Fruit fly (Drosophila melanogaster): ENCODE measurements around the gene AP-2alpha.

AP-2alpha gene

dm6 chr2L:427338-428234, 13.0 kb upstream of the AP-2alpha start:
- TF ChIP-seq CG11617 (GFP tag; optimal IDR thresholded peaks at IDR 0.05) (no peak), tj (GFP tag; optimal IDR thresholded peaks at IDR 0.05) (no peak), pad (GFP tag; optimal IDR thresholded peaks at IDR 0.05) (no peak), CG33017 (tag; optimal IDR thresholded peaks at IDR 0.05) (no peak), toe (GFP tag; optimal IDR thresholded peaks at IDR 0.05) (no peak), Clk (GFP tag; optimal IDR thresholded peaks at IDR 0.05) (no peak), Hr96 (GFP tag; optimal IDR thresholded peaks at IDR 0.05) (no peak), CG14711 (tag; optimal IDR thresholded peaks at IDR 0.05) (no peak), cnc (optimal IDR thresholded peaks at IDR 0.05) (no peak), CG7101 (tag; optimal IDR thresholded peaks at IDR 0.05) (no peak), kay (GFP tag; ENCODE audit: borderline replicate concordance) (no peak), cic (GFP tag; optimal IDR thresholded peaks at IDR 0.05) (no peak), bab1 (GFP tag; optimal IDR thresholded peaks at IDR 0.05) (no peak), Mnt (GFP tag; optimal IDR thresholded peaks at IDR 0.05) (no peak), CG1620 (GFP tag; optimal IDR thresholded peaks at IDR 0.05) (no peak), Crg-1 (GFP tag; optimal IDR thresholded peaks at IDR 0.05) (no peak)

- no peak for TF ChIP-seq CG7101 (tag; optimal IDR thresholded peaks at IDR 0.05)
- TF ChIP-seq kay (GFP tag; ENCODE audit: borderline replicate concordance), result peak; percentile 6
Measured at dm6 chr2L:426449-426848, 11.9 kb upstream of the AP-2alpha start.

dm6 chr2L:425491-425890, 10.9 kb upstream of the AP-2alpha start:
- TF ChIP-seq ovo (GFP tag; optimal IDR thresholded peaks at IDR 0.05) (no peak), Hr96 (GFP tag; optimal IDR thresholded peaks at IDR 0.05) (no peak), CG1620 (GFP tag; optimal IDR thresholded peaks at IDR 0.05) (no peak)

- TF ChIP-seq CG5204 (GFP tag; optimal IDR thresholded peaks at IDR 0.05) (no peak), Mnt (GFP tag; optimal IDR thresholded peaks at IDR 0.05) (no peak), bab1 (GFP tag; optimal IDR thresholded peaks at IDR 0.05) (no peak), Crg-1 (GFP tag; optimal IDR thresholded peaks at IDR 0.05) (no peak), CG11617 (GFP tag; optimal IDR thresholded peaks at IDR 0.05) (no peak), CG12768 (GFP tag; optimal IDR thresholded peaks at IDR 0.05) (no peak), Clk (GFP tag; optimal IDR thresholded peaks at IDR 0.05) (no peak), CG1620 (GFP tag; optimal IDR thresholded peaks at IDR 0.05) (no peak), kay (GFP tag; ENCODE audit: borderline replicate concordance) (no peak), pad (GFP tag; optimal IDR thresholded peaks at IDR 0.05) (no peak), CG14711 (tag; optimal IDR thresholded peaks at IDR 0.05) (no peak), CG7045 (GFP tag; optimal IDR thresholded peaks at IDR 0.05) (no peak), CG7101 (tag; optimal IDR thresholded peaks at IDR 0.05) (no peak), ovo (GFP tag; optimal IDR thresholded peaks at IDR 0.05) (no peak), CG33017 (tag; optimal IDR thresholded peaks at IDR 0.05) (no peak), Hr96 (GFP tag; optimal IDR thresholded peaks at IDR 0.05) (no peak), cic (GFP tag; optimal IDR thresholded peaks at IDR 0.05) (no peak), cnc (optimal IDR thresholded peaks at IDR 0.05) (no peak)
Measured at dm6 chr2L:423160-423559, 8.6 kb upstream of the AP-2alpha start.

- TF ChIP-seq CG7101 (tag; optimal IDR thresholded peaks at IDR 0.05) (no peak), kay (GFP tag; ENCODE audit: borderline replicate concordance) (no peak), CG12768 (GFP tag; optimal IDR thresholded peaks at IDR 0.05) (no peak), bab1 (GFP tag; optimal IDR thresholded peaks at IDR 0.05) (no peak), cnc (optimal IDR thresholded peaks at IDR 0.05) (no peak), Hr96 (GFP tag; optimal IDR thresholded peaks at IDR 0.05) (no peak), Mnt (GFP tag; optimal IDR thresholded peaks at IDR 0.05) (no peak), Clk (GFP tag; optimal IDR thresholded peaks at IDR 0.05) (no peak), CG33017 (tag; optimal IDR thresholded peaks at IDR 0.05) (no peak), CG14711 (tag; optimal IDR thresholded peaks at IDR 0.05) (no peak), CG11617 (GFP tag; optimal IDR thresholded peaks at IDR 0.05) (no peak), CG7045 (GFP tag; optimal IDR thresholded peaks at IDR 0.05) (no peak), tj (GFP tag; optimal IDR thresholded peaks at IDR 0.05) (no peak), Crg-1 (GFP tag; optimal IDR thresholded peaks at IDR 0.05) (no peak), toe (GFP tag; optimal IDR thresholded peaks at IDR 0.05) (no peak), ovo (GFP tag; optimal IDR thresholded peaks at IDR 0.05) (no peak), CG1620 (GFP tag; optimal IDR thresholded peaks at IDR 0.05) (no peak), pad (GFP tag; optimal IDR thresholded peaks at IDR 0.05) (no peak), cic (GFP tag; optimal IDR thresholded peaks at IDR 0.05) (no peak)
Measured at dm6 chr2L:422573-422972, 8.0 kb upstream of the AP-2alpha start, which contains the start of gene BBS8. BBS8 (plus strand) TSS chr2L:422873.

dm6 chr2L:421119-421821, 6.7 kb upstream of the AP-2alpha start, which contains the start of the genes CG11885 and CG13692:
CG11885 (minus strand) TSS chr2L:421450.
CG13692 (plus strand) TSS chr2L:421771.
- no peak for TF ChIP-seq CG7045 (GFP tag; optimal IDR thresholded peaks at IDR 0.05)
- TF ChIP-seq toe (GFP tag; optimal IDR thresholded peaks at IDR 0.05), result no peak
- peak; percentile 41 for TF ChIP-seq pad (GFP tag; optimal IDR thresholded peaks at IDR 0.05)
- peak; percentile 73 for TF ChIP-seq bab1 (GFP tag; optimal IDR thresholded peaks at IDR 0.05)
- TF ChIP-seq CG12768 (GFP tag; optimal IDR thresholded peaks at IDR 0.05), result peak; percentile 21
- peak; percentile 39 for TF ChIP-seq cic (GFP tag; optimal IDR thresholded peaks at IDR 0.05)
- TF ChIP-seq kay (GFP tag; ENCODE audit: borderline replicate concordance), result no peak
- no peak for TF ChIP-seq ovo (GFP tag; optimal IDR thresholded peaks at IDR 0.05)
- TF ChIP-seq CG1620 (GFP tag; optimal IDR thresholded peaks at IDR 0.05), result no peak
- no peak for TF ChIP-seq Hr96 (GFP tag; optimal IDR thresholded peaks at IDR 0.05)
- no peak for TF ChIP-seq CG33017 (tag; optimal IDR thresholded peaks at IDR 0.05)
- TF ChIP-seq CG5204 (GFP tag; optimal IDR thresholded peaks at IDR 0.05), result no peak
- TF ChIP-seq CG14711 (tag; optimal IDR thresholded peaks at IDR 0.05), result peak; percentile 1
- peak; percentile 81 for TF ChIP-seq Mnt (GFP tag; optimal IDR thresholded peaks at IDR 0.05)
- TF ChIP-seq tj (GFP tag; optimal IDR thresholded peaks at IDR 0.05), result peak; percentile 77
- no peak for TF ChIP-seq Clk (GFP tag; optimal IDR thresholded peaks at IDR 0.05)
- peak; percentile 88 to 93 for TF ChIP-seq cnc (optimal IDR thresholded peaks at IDR 0.05)
- no peak for TF ChIP-seq CG11617 (GFP tag; optimal IDR thresholded peaks at IDR 0.05)
- TF ChIP-seq Crg-1 (GFP tag; optimal IDR thresholded peaks at IDR 0.05), result no peak
- TF ChIP-seq CG7101 (tag; optimal IDR thresholded peaks at IDR 0.05), result peak; percentile 63
